Worm (Caenorhabditis elegans): ENCODE measurements around the gene pkd-2.

DNA sequence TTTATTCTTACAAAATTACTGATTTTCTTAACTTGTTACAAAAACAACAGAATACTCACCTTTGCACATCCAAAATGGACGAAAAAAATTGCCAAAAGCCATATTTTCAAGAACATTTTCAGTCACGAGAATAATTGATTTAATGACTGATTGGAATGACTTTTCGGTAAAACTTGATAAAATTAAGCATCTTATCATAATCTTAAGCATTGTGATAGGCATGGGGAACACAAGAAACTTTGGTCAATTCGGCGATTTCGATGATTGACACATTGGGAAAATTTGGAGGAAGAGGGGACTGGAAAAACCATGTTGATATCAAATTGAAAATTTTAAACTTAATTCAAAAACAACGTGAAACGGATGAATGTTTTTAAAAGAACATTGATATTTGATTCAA lies 19.3 kb downstream of the pkd-2 start, which contains the start of gene Y40H7A.10:
- no peak for TF ChIP-seq lin-11 (tag; optimal IDR thresholded peaks at IDR 0.05)
- TF ChIP-seq F13H6.1 (tag; optimal IDR thresholded peaks at IDR 0.05) = no peak
- TF ChIP-seq ama-1 (optimal IDR thresholded peaks at IDR 0.05) = no peak
- no peak for TF ChIP-seq ceh-30 (tag; optimal IDR thresholded peaks at IDR 0.05)

Measured in whole organism, late embryonic.